Worm (Caenorhabditis elegans) whole organism, L1 larva: Measurements from ENCODE around the gene dnj-7.

Experiments used
- hpl-2 ChIP-seq: fragments of 150-350 bp; optimal IDR thresholded peaks from 2 replicates; lab custom pipeline; 2014; ENCODE audit warnings: missing biosample characterization, missing genetic modification reagents, missing genetic modification characterization
- lin-35 ChIP-seq, 2 experiments: fragments of 150-350 bp; optimal IDR thresholded peaks; 2 replicates each; lab custom pipeline; 2014; ENCODE audit warnings: missing biosample characterization in 2 of 2, missing genetic modification characterization in 2 of 2, missing genetic modification reagents in 2 of 2
- lin-39 ChIP-seq: fragments of 150-350 bp; optimal IDR thresholded peaks from 2 replicates; lab custom pipeline; 2014; ENCODE audit warnings: missing biosample characterization, missing genetic modification reagents, missing genetic modification characterization
- nhr-11 ChIP-seq: fragments of 150-350 bp; optimal IDR thresholded peaks from 2 replicates; lab custom pipeline; 2014; ENCODE audit warnings: missing biosample characterization, missing genetic modification characterization
- nhr-19 ChIP-seq: fragments of 200-800 bp; sonication (Bioruptor generic); conservative IDR thresholded peaks from 2 replicates; pipeline ENCODE4 v1.3.6; 2022; ENCODE audit warnings: missing genetic modification characterization, missing compliant biosample characterization
- nhr-76 ChIP-seq: sonication (generic microtip); optimal IDR thresholded peaks from 2 replicates; lab custom pipeline; 2017; ENCODE audit warnings: missing biosample characterization, missing genetic modification characterization

DNA sequence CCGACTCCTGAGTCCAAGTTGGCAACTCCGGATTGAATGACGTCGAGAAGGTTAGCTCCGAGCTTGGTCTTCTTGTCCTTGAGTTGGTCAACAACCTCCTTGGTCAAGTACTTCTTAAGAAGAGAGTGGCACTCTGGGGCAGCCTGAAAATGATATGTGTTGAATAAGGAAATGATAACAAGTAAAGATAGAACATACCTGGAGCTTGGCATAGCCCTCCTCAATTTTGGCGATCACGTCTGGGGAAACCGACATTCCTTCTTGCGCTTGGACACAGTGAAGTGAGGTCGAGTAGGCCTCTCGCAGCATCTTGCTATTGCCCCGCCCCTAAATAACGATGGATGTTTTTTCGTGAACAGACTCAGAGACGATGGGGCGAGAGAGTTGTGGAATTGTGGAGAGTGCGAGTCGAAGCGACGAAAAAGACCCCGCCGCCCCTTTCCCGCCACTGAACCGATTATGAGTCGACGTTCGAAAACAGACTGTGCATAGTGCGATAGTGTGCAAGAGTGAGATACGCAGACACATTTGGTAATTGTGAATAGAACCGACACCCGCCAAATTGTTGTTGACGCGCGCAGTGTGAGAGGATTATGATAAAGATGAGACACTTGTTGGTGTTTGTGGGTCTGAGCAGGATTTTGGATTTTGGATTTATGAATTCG lies 37.9 kb downstream of the dnj-7 start:
- peak; percentile 18 for TF ChIP-seq nhr-19
- no peak for TF ChIP-seq nhr-11 (tag; lab: Kevin White, UChicago)
- no peak for TF ChIP-seq nhr-76 (tag; lab: Kevin White, UChicago)
- TF ChIP-seq lin-35 (GFP tag; optimal IDR thresholded peaks at IDR 0.05; lab: Kevin White, UChicago) = peak in 1 of 2 experiments; percentile 3
- TF ChIP-seq lin-39 (tag; lab: Kevin White, UChicago) = no peak
- TF ChIP-seq hpl-2 (GFP tag; lab: Kevin White, UChicago) = no peak
